Worm (Caenorhabditis elegans) whole organism, early embryonic: ENCODE results near the gene F27D9.2.

Source experiments
- B0310.2 ChIP-seq: sonication (generic microtip); optimal IDR thresholded peaks from 2 replicates; lab custom pipeline; 2016; ENCODE audit warnings: mild to moderate bottlenecking, missing genetic modification characterization, missing compliant biosample characterization
- F13C5.2 ChIP-seq: sonication (generic microtip); optimal IDR thresholded peaks from 2 replicates; lab custom pipeline; 2017; ENCODE audit warnings: mild to moderate bottlenecking, missing genetic modification characterization, inconsistent platforms, missing compliant biosample characterization
- ama-1 ChIP-seq: fragments of 150-350 bp; optimal IDR thresholded peaks from 2 replicates; lab custom pipeline; 2014
- ceh-13 ChIP-seq: fragments of 200-800 bp; sonication (Bioruptor generic); optimal IDR thresholded peaks from 2 replicates; lab custom pipeline; 2018; ENCODE audit warnings: mild to moderate bottlenecking, missing genetic modification characterization, missing compliant biosample characterization
- ceh-36 ChIP-seq: sonication (generic microtip); optimal IDR thresholded peaks from 2 replicates; lab custom pipeline; 2016; ENCODE audit warnings: missing genetic modification characterization, inconsistent platforms, missing compliant biosample characterization
- ets-7 ChIP-seq: sonication (generic microtip); optimal IDR thresholded peaks from 2 replicates; lab custom pipeline; 2016; ENCODE audit warnings: missing genotype, missing genetic modification characterization, missing compliant biosample characterization
- flt-1 ChIP-seq: fragments of 200-800 bp; sonication (Bioruptor generic); IDR thresholded peaks from 2 replicates; pipeline ENCODE4 v1.3.6; 2022; ENCODE audit warnings: missing genetic modification characterization, missing compliant biosample characterization
- hmbx-1 ChIP-seq: sonication (generic microtip); optimal IDR thresholded peaks from 2 replicates; lab custom pipeline; 2016; ENCODE audit warnings: mild to moderate bottlenecking, missing genetic modification characterization, missing compliant biosample characterization
- hmg-4 ChIP-seq: fragments of 200-800 bp; sonication (Bioruptor generic); optimal IDR thresholded peaks from 2 replicates; lab custom pipeline; 2018; ENCODE audit warnings: mild to moderate bottlenecking, missing genetic modification characterization, missing compliant biosample characterization
- hnd-1 ChIP-seq: sonication (generic microtip); optimal IDR thresholded peaks from 2 replicates; lab custom pipeline; 2016; ENCODE audit warnings: missing genetic modification characterization, missing compliant biosample characterization
- scrt-1 ChIP-seq: fragments of 200-800 bp; sonication (Bioruptor generic); IDR thresholded peaks from 2 replicates; pipeline ENCODE4 v1.3.6; 2022; ENCODE audit warnings: missing genetic modification characterization, missing compliant biosample characterization
- tbx-11 ChIP-seq: fragments of 200-800 bp; sonication (Bioruptor generic); IDR thresholded peaks from 2 replicates; pipeline ENCODE4 v1.3.6; 2022; ENCODE audit warnings: missing genetic modification characterization, missing compliant biosample characterization

- TF ChIP-seq scrt-1 (GFP tag; lab: Robert Waterston, UW) (no peak), tbx-11 (no peak), ama-1 (lab: Kevin White, UChicago) (no peak), B0310.2 (tag; lab: Kevin White, UChicago) (no peak), hnd-1 (tag; lab: Kevin White, UChicago) (no peak), ceh-13 (no peak), ets-7 (tag; lab: Kevin White, UChicago) (no peak), flt-1 (GFP tag; lab: Robert Waterston, UW) (no peak; the same call in 1 of the 2 replicates), hmg-4 (GFP tag; lab: Kevin White, UChicago) (peak; percentile 72), ceh-36 (tag; lab: Kevin White, UChicago) (no peak), F13C5.2 (tag; lab: Kevin White, UChicago) (no peak), hmbx-1 (tag; lab: Kevin White, UChicago) (no peak)
Observed at ce11 chrX:7712887-7713286, 40.1 kb downstream of the F27D9.2 start.
